Fruit fly (Drosophila melanogaster) whole organism, pupa: Measurements from ENCODE around the gene Grl40a.

Source experiments
- CG13204 ChIP-seq: fragments of 200-800 bp; sonication (Bioruptor generic); optimal IDR thresholded peaks from 2 replicates; lab custom pipeline; 2018; ENCODE audit warnings: missing biosample characterization, mild to moderate bottlenecking, missing genetic modification characterization, moderate library complexity
- CG14655 ChIP-seq: fragments of 200-800 bp; sonication (Bioruptor generic); optimal IDR thresholded peaks from 3 replicates; lab custom pipeline; 2017; ENCODE audit warnings: mild to moderate bottlenecking, missing biosample characterization, missing genetic modification reagents, missing genetic modification characterization
- CG15710 ChIP-seq: fragments of 200-800 bp; sonication (Bioruptor generic); optimal IDR thresholded peaks from 2 replicates; lab custom pipeline; 2018; ENCODE audit warnings: missing biosample characterization, mild to moderate bottlenecking, missing genetic modification characterization, moderate library complexity
- CG8159 ChIP-seq: fragments of 200-800 bp; sonication (Bioruptor generic); optimal IDR thresholded peaks from 3 replicates; lab custom pipeline; 2018; ENCODE audit warnings: missing biosample characterization, mild to moderate bottlenecking, missing genetic modification characterization, moderate library complexity

DNA sequence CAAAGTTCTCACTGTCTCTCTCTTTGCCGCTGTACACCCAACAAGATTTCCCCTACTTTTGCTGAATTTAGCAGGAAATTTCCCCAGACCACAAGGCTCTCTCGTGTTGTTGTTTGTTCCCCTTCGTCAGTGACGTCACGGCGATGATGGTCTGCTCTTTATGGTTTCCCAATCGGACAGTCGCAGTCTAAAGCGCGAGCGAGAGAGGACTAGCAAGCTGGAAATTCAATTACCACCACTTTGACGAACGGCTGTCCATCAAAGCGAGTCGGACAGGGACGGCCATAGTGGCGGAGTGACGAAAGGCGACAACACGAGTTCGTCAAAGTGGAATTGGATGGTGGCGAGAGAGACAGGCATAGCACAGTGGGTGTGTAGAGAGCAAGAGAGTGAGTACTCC lies 13.3 kb upstream of the Grl40a start:
- no peak for TF ChIP-seq CG14655 (GFP tag; lab: Kevin White, UChicago)
- no peak for TF ChIP-seq CG8159
- no peak for TF ChIP-seq CG13204 (GFP tag; lab: Kevin White, UChicago)
- no peak for TF ChIP-seq CG15710
